Worm (Caenorhabditis elegans) whole organism, L4 larva: Measurements from ENCODE around the gene T08G3.6.

Experiments used
- F44E2.7 ChIP-seq: fragments of 200-800 bp; sonication (Bioruptor generic); IDR thresholded peaks from 2 replicates; pipeline ENCODE4 v2.1.2; 2022; ENCODE audit warnings: missing genetic modification characterization, missing compliant biosample characterization
- ama-1 ChIP-seq: fragments of 150-350 bp; optimal IDR thresholded peaks from 2 replicates; lab custom pipeline; 2014; ENCODE audit warnings: inconsistent platforms, mixed read lengths
- attf-4 ChIP-seq: sonication (generic microtip); optimal IDR thresholded peaks from 3 replicates; lab custom pipeline; 2017; ENCODE audit warnings: missing biosample characterization, missing genetic modification characterization
- ceh-32 ChIP-seq: sonication (generic microtip); optimal IDR thresholded peaks from 2 replicates; lab custom pipeline; 2016; ENCODE audit warnings: mild to moderate bottlenecking, missing genetic modification characterization, missing compliant biosample characterization; ENCODE audit not compliant: poor library complexity
- dpl-1 ChIP-seq: fragments of 150-350 bp; optimal IDR thresholded peaks from 2 replicates; lab custom pipeline; 2014; ENCODE audit warnings: missing biosample characterization, missing genetic modification reagents, missing genetic modification characterization
- duxl-1 ChIP-seq: sonication (generic microtip); optimal IDR thresholded peaks from 2 replicates; lab custom pipeline; 2016; ENCODE audit warnings: mild to moderate bottlenecking, missing genetic modification characterization, moderate library complexity, missing compliant biosample characterization; ENCODE audit not compliant: poor library complexity
- lin-15B ChIP-seq: fragments of 150-350 bp; sonication (generic microtip); optimal IDR thresholded peaks from 3 replicates; lab custom pipeline; 2014; ENCODE audit warnings: missing biosample characterization, missing genetic modification characterization
- madf-5 ChIP-seq, 2 experiments: fragments of 200-800 bp; sonication (Bioruptor generic); IDR thresholded peaks; 2 replicates each; pipeline ENCODE4 v1.3.6; 2022; ENCODE audit warnings: missing compliant biosample characterization in 2 of 2, missing genetic modification characterization in 2 of 2
- mdl-1 ChIP-seq, 2 experiments: fragments of 150-350 bp in 1 of 2; sonication (generic microtip) in 1 of 2; optimal IDR thresholded peaks; 2 replicates each; lab custom pipeline; 2014 to 2017; ENCODE audit warnings: missing biosample characterization in 2 of 2, missing genetic modification characterization in 2 of 2
- sdz-12 ChIP-seq: fragments of 200-800 bp; sonication (Bioruptor generic); optimal IDR thresholded peaks from 2 replicates; lab custom pipeline; 2018; ENCODE audit warnings: mild to moderate bottlenecking, missing genetic modification characterization, missing compliant biosample characterization

- no peak for TF ChIP-seq ceh-32 (tag; lab: Kevin White, UChicago)
- no peak for TF ChIP-seq dpl-1 (GFP tag; lab: Kevin White, UChicago)
- no peak for TF ChIP-seq lin-15B
- no peak for TF ChIP-seq madf-5 (GFP tag; IDR thresholded peaks at IDR 0.05; lab: Robert Waterston, UW)
- TF ChIP-seq mdl-1 (tag; optimal IDR thresholded peaks at IDR 0.05; lab: Kevin White, UChicago): no peak
- TF ChIP-seq ama-1 (lab: Kevin White, UChicago): no peak
- TF ChIP-seq duxl-1 (tag; lab: Kevin White, UChicago): no peak
- no peak for TF ChIP-seq sdz-12 (GFP tag; lab: Kevin White, UChicago)
- no peak for TF ChIP-seq attf-4
- no peak for TF ChIP-seq F44E2.7 (GFP tag; lab: Robert Waterston, UW)
Measured at ce11 chrV:16410521-16410920, 35.3 kb upstream of the T08G3.6 start, which contains the start of gene srh-145.
